Worm (Caenorhabditis elegans) whole organism, L2 larva: ENCODE measurements around the gene ipla-3.

Experiments used
- C34F6.9 ChIP-seq: fragments of 150-350 bp; optimal IDR thresholded peaks from 2 replicates; lab custom pipeline; 2014; ENCODE audit warnings: missing biosample characterization, missing genetic modification characterization
- F13H6.1 ChIP-seq: sonication (generic microtip); optimal IDR thresholded peaks from 2 replicates; lab custom pipeline; 2016; ENCODE audit warnings: missing genetic modification characterization, missing compliant biosample characterization
- R02D3.7 ChIP-seq: fragments of 150-350 bp; optimal IDR thresholded peaks from 2 replicates; lab custom pipeline; 2014; ENCODE audit warnings: missing biosample characterization, missing genetic modification characterization
- alr-1 ChIP-seq: fragments of 150-350 bp; optimal IDR thresholded peaks from 2 replicates; lab custom pipeline; 2014; ENCODE audit warnings: missing biosample characterization, missing genetic modification characterization
- aly-2 ChIP-seq: fragments of 150-350 bp; optimal IDR thresholded peaks from 2 replicates; lab custom pipeline; 2014; ENCODE audit warnings: missing biosample characterization, missing genetic modification characterization
- ama-1 ChIP-seq: fragments of 150-350 bp; optimal IDR thresholded peaks from 2 replicates; lab custom pipeline; 2018; ENCODE audit warnings: inconsistent platforms
- ceh-82 ChIP-seq: fragments of 150-350 bp; optimal IDR thresholded peaks from 2 replicates; lab custom pipeline; 2014; ENCODE audit warnings: missing biosample characterization, missing genetic modification characterization
- crh-2 ChIP-seq: sonication (generic microtip); optimal IDR thresholded peaks from 2 replicates; lab custom pipeline; 2017; ENCODE audit warnings: missing biosample characterization, missing genetic modification characterization
- dmd-4 ChIP-seq: sonication (generic microtip); optimal IDR thresholded peaks from 2 replicates; lab custom pipeline; 2017; ENCODE audit warnings: missing biosample characterization, missing genetic modification characterization
- egl-27 ChIP-seq: sonication (generic microtip); optimal IDR thresholded peaks from 3 replicates; lab custom pipeline; 2017; ENCODE audit warnings: missing biosample characterization, missing genetic modification reagents, missing genetic modification characterization
- elt-1 ChIP-seq: fragments of 150-350 bp; optimal IDR thresholded peaks from 2 replicates; lab custom pipeline; 2014; ENCODE audit warnings: missing biosample characterization, missing genetic modification characterization
- elt-3 ChIP-seq: sonication (generic microtip); optimal IDR thresholded peaks from 2 replicates; lab custom pipeline; 2017; ENCODE audit warnings: missing biosample characterization, missing genetic modification characterization
- gmeb-1 ChIP-seq: fragments of 150-350 bp; optimal IDR thresholded peaks from 2 replicates; lab custom pipeline; 2014; ENCODE audit warnings: missing biosample characterization, missing genetic modification characterization
- lin-11 ChIP-seq: fragments of 150-350 bp; sonication (generic microtip); optimal IDR thresholded peaks from 2 replicates; lab custom pipeline; 2014; ENCODE audit warnings: missing biosample characterization, missing genetic modification characterization, inconsistent platforms, mixed read lengths
- lin-13 ChIP-seq: fragments of 150-350 bp; optimal IDR thresholded peaks from 2 replicates; lab custom pipeline; 2014; ENCODE audit warnings: missing biosample characterization, missing genetic modification reagents, missing genetic modification characterization
- lin-39 ChIP-seq: fragments of 150-350 bp; optimal IDR thresholded peaks from 2 replicates; lab custom pipeline; 2014; ENCODE audit warnings: missing biosample characterization, missing genetic modification reagents, missing genetic modification characterization
- lsy-2 ChIP-seq, 2 experiments: fragments of 150-350 bp in 1 of 2; sonication (generic microtip) in 1 of 2; optimal IDR thresholded peaks; 2 replicates each; lab custom pipeline; 2014 to 2017; ENCODE audit warnings: missing biosample characterization in 2 of 2, missing genetic modification characterization in 2 of 2
- mbf-1 ChIP-seq: sonication (generic microtip); optimal IDR thresholded peaks from 2 replicates; lab custom pipeline; 2017; ENCODE audit warnings: missing biosample characterization, missing genetic modification characterization
- mdl-1 ChIP-seq, 2 experiments: fragments of 150-350 bp in 1 of 2; sonication (generic microtip) in 1 of 2; optimal IDR thresholded peaks; 2 replicates each; lab custom pipeline; 2017; ENCODE audit warnings: missing biosample characterization in 2 of 2, missing genetic modification characterization in 2 of 2
- nhr-11 ChIP-seq: fragments of 150-350 bp; optimal IDR thresholded peaks from 2 replicates; lab custom pipeline; 2014; ENCODE audit warnings: missing biosample characterization, missing genetic modification characterization
- nhr-21 ChIP-seq: fragments of 150-350 bp; optimal IDR thresholded peaks from 2 replicates; lab custom pipeline; 2014; ENCODE audit warnings: missing biosample characterization, missing genetic modification characterization
- nhr-23 ChIP-seq: fragments of 150-350 bp; optimal IDR thresholded peaks from 2 replicates; lab custom pipeline; 2014; ENCODE audit warnings: missing biosample characterization, missing genetic modification reagents, missing genetic modification characterization
- nhr-6 ChIP-seq: fragments of 150-350 bp; optimal IDR thresholded peaks from 2 replicates; lab custom pipeline; 2014; ENCODE audit warnings: missing biosample characterization, missing genetic modification characterization
- peb-1 ChIP-seq: fragments of 150-350 bp; optimal IDR thresholded peaks from 2 replicates; lab custom pipeline; 2014; ENCODE audit warnings: missing biosample characterization, missing genetic modification characterization
- sem-4 ChIP-seq: fragments of 150-350 bp; optimal IDR thresholded peaks from 2 replicates; lab custom pipeline; 2014; ENCODE audit warnings: missing biosample characterization, missing genetic modification reagents, missing genetic modification characterization
- skn-1 ChIP-seq: sonication (generic microtip); optimal IDR thresholded peaks from 2 replicates; lab custom pipeline; 2017; ENCODE audit warnings: missing biosample characterization, missing genetic modification characterization
- sma-3 ChIP-seq: sonication (generic microtip); optimal IDR thresholded peaks from 2 replicates; lab custom pipeline; 2016; ENCODE audit warnings: missing genetic modification reagents, missing genetic modification characterization, missing compliant biosample characterization
- sma-9 ChIP-seq, 2 experiments: fragments of 150-350 bp in 1 of 2; sonication (generic microtip) in 1 of 2; optimal IDR thresholded peaks; 2 replicates each; lab custom pipeline; 2014 to 2016; ENCODE audit warnings: missing genetic modification characterization in 2 of 2, mild to moderate bottlenecking in 1 of 2, missing biosample characterization in 1 of 2, missing compliant biosample characterization in 1 of 2, missing genetic modification reagents in 1 of 2, moderate library complexity in 1 of 2
- snpc-4 ChIP-seq: fragments of 150-350 bp; optimal IDR thresholded peaks from 2 replicates; lab custom pipeline; 2014; ENCODE audit warnings: missing biosample characterization, missing genetic modification characterization
- unc-39 ChIP-seq: fragments of 150-350 bp; optimal IDR thresholded peaks from 2 replicates; lab custom pipeline; 2014; ENCODE audit warnings: missing biosample characterization, missing genetic modification characterization
- unc-55 ChIP-seq: fragments of 150-350 bp; sonication (generic microtip); optimal IDR thresholded peaks from 3 replicates; lab custom pipeline; 2014; ENCODE audit warnings: missing biosample characterization, missing genetic modification reagents, missing genetic modification characterization
- unc-62 ChIP-seq: fragments of 150-350 bp; optimal IDR thresholded peaks from 2 replicates; lab custom pipeline; 2014; ENCODE audit warnings: missing biosample characterization, missing genetic modification reagents, missing genetic modification characterization
- ztf-1 ChIP-seq: fragments of 200-800 bp; sonication (Bioruptor generic); conservative IDR thresholded peaks from 2 replicates; pipeline ENCODE4 v1.3.6; 2022; ENCODE audit warnings: missing genetic modification characterization, missing compliant biosample characterization
- ztf-4 ChIP-seq: fragments of 150-350 bp; optimal IDR thresholded peaks from 2 replicates; lab custom pipeline; 2014; ENCODE audit warnings: missing biosample characterization, missing genetic modification characterization

The ipla-3 gene

ce11 chrV:20727458-20727857 lies 1.6 kb downstream of the ipla-3 start:
- no peak for TF ChIP-seq ama-1 (lab: Kevin White, UChicago)
- no peak for TF ChIP-seq unc-39 (tag; lab: Kevin White, UChicago)
- TF ChIP-seq peb-1, result no peak
- no peak for TF ChIP-seq sma-3 (GFP tag; lab: Kevin White, UChicago)
- no peak for TF ChIP-seq mdl-1 (tag; optimal IDR thresholded peaks at IDR 0.05; lab: Kevin White, UChicago)
- no peak for TF ChIP-seq lsy-2 (tag; optimal IDR thresholded peaks at IDR 0.05; lab: Kevin White, UChicago)
- TF ChIP-seq C34F6.9, result no peak
- no peak for TF ChIP-seq nhr-11 (tag; lab: Kevin White, UChicago)
- no peak for TF ChIP-seq elt-3

DNA sequence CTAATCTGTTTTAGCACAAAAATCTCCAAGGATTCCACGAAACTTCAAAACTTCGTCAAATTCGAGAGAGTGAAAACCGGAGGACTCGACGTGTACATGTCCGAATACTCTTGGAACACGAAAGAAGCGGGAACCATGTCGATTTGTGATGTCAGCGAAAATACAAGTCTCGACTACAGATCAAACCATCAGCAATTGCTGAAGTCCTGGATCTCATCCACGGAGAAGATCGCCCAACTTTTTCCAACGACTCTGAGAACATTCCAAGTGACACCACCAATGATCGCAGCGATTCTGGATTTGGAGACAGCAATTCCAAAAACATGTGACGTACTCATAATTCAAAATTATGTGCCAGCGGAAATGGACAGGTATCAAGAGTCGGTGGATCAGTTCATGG lies 6.6 kb downstream of the ipla-3 start:
- TF ChIP-seq elt-3, result no peak
- TF ChIP-seq nhr-6 (tag; lab: Kevin White, UChicago), result no peak
- no peak for TF ChIP-seq snpc-4 (tag; lab: Kevin White, UChicago)
- no peak for TF ChIP-seq lsy-2 (tag; optimal IDR thresholded peaks at IDR 0.05; lab: Kevin White, UChicago)
- TF ChIP-seq ztf-1, result no peak
- no peak for TF ChIP-seq egl-27 (tag; lab: Kevin White, UChicago)
- TF ChIP-seq alr-1 (tag; lab: Kevin White, UChicago), result no peak
- TF ChIP-seq C34F6.9, result no peak
- no peak for TF ChIP-seq lin-39 (tag; lab: Kevin White, UChicago)

- no peak for TF ChIP-seq crh-2 (tag; lab: Kevin White, UChicago)
- no peak for TF ChIP-seq sma-3 (GFP tag; lab: Kevin White, UChicago)
- no peak for TF ChIP-seq elt-1 (tag; lab: Kevin White, UChicago)
- TF ChIP-seq ztf-1, result no peak
- no peak for TF ChIP-seq F13H6.1 (tag; lab: Kevin White, UChicago)
- TF ChIP-seq nhr-11 (tag; lab: Kevin White, UChicago), result no peak
- no peak for TF ChIP-seq skn-1 (tag; lab: Kevin White, UChicago)
- TF ChIP-seq ama-1 (lab: Kevin White, UChicago), result no peak
- TF ChIP-seq unc-39 (tag; lab: Kevin White, UChicago), result no peak
- TF ChIP-seq ceh-82 (tag; lab: Kevin White, UChicago), result no peak
- no peak for TF ChIP-seq lin-11 (tag; lab: Kevin White, UChicago)
Observed at ce11 chrV:20721934-20722333, 7.1 kb downstream of the ipla-3 start, which contains the start of gene Y44A6C.2. TSS of gene Y44A6C.2 (plus strand) at chrV:20722234.

ce11 chrV:20716830-20717441 lies 12.1 kb downstream of the ipla-3 start:
- TF ChIP-seq ama-1 (lab: Kevin White, UChicago) (peak; percentile 12), dmd-4 (tag; lab: Kevin White, UChicago) (no peak), gmeb-1 (tag; lab: Kevin White, UChicago) (no peak), ztf-4 (tag; lab: Kevin White, UChicago) (no peak), aly-2 (tag; lab: Kevin White, UChicago) (no peak), unc-39 (tag; lab: Kevin White, UChicago) (no peak), sma-9 (GFP tag; optimal IDR thresholded peaks at IDR 0.05; lab: Kevin White, UChicago) (no peak), sma-9 (tag; optimal IDR thresholded peaks at IDR 0.05; lab: Kevin White, UChicago) (no peak), lin-13 (GFP tag; lab: Kevin White, UChicago) (no peak), ztf-1 (no peak)
- TF ChIP-seq, all 48 proteins: peak for 1

ce11 chrV:20716267-20716666 lies 12.8 kb downstream of the ipla-3 start:
- TF ChIP-seq unc-62 (GFP tag; lab: Kevin White, UChicago) (no peak), sem-4 (tag; lab: Kevin White, UChicago) (peak; percentile 11)

- no peak for TF ChIP-seq peb-1
- TF ChIP-seq skn-1 (tag; lab: Kevin White, UChicago), result no peak
- no peak for TF ChIP-seq unc-55
- no peak for TF ChIP-seq nhr-21
- no peak for TF ChIP-seq egl-27 (tag; lab: Kevin White, UChicago)
- no peak for TF ChIP-seq R02D3.7 (tag; lab: Kevin White, UChicago)
- TF ChIP-seq mbf-1 (tag; lab: Kevin White, UChicago), result no peak
- TF ChIP-seq elt-1 (tag; lab: Kevin White, UChicago), result no peak
- TF ChIP-seq lin-39 (tag; lab: Kevin White, UChicago), result no peak
- no peak for TF ChIP-seq nhr-23
Observed at ce11 chrV:20714503-20714902, 14.6 kb downstream of the ipla-3 start.
